Worm (Caenorhabditis elegans) whole organism, mixed stage, embryonic: Measurements from ENCODE around the gene C02B8.12.

Source experiments
- nhr-12 ChIP-seq: fragments of 150-350 bp; optimal IDR thresholded peaks from 2 replicates; lab custom pipeline; 2014; ENCODE audit warnings: missing biosample characterization, missing genetic modification characterization
- nhr-28 ChIP-seq: fragments of 150-350 bp; optimal IDR thresholded peaks from 2 replicates; lab custom pipeline; 2014; ENCODE audit warnings: missing biosample characterization, missing genetic modification characterization
- pha-4 ChIP-seq: fragments of 150-350 bp; optimal IDR thresholded peaks from 2 replicates; lab custom pipeline; 2018; ENCODE audit warnings: missing biosample characterization, missing genetic modification reagents, missing genetic modification characterization
- unc-62 ChIP-seq: fragments of 150-350 bp; optimal IDR thresholded peaks from 2 replicates; lab custom pipeline; 2014; ENCODE audit warnings: missing biosample characterization, missing genetic modification reagents, missing genetic modification characterization
- ztf-11 ChIP-seq: fragments of 150-350 bp; optimal IDR thresholded peaks from 2 replicates; lab custom pipeline; 2014; ENCODE audit warnings: missing biosample characterization, missing genetic modification characterization

- TF ChIP-seq ztf-11 (tag; lab: Kevin White, UChicago) (no peak), pha-4 (no peak), nhr-12 (no peak), nhr-28 (tag; lab: Kevin White, UChicago) (no peak), unc-62 (GFP tag; lab: Kevin White, UChicago) (no peak)
These were observed 24.3 kb downstream of the C02B8.12 start, which contains the start of gene catp-5 for ce11 chrX:8098813-8099360.
